Worm (Caenorhabditis elegans) whole organism, young adult: Measurements from ENCODE around the gene lmtr-5.

Source experiments
- B0261.1 ChIP-seq: sonication (generic microtip); optimal IDR thresholded peaks from 2 replicates; lab custom pipeline; 2016; ENCODE audit warnings: mild to moderate bottlenecking, missing genetic modification characterization, moderate library complexity, missing compliant biosample characterization
- C06A6.2 ChIP-seq: fragments of 200-800 bp; sonication (Bioruptor generic); conservative IDR thresholded peaks from 2 replicates; pipeline ENCODE4 v1.3.6; 2022; ENCODE audit warnings: missing genetic modification characterization, missing compliant biosample characterization
- C17E4.6 ChIP-seq: fragments of 200-800 bp; sonication (Bioruptor generic); IDR thresholded peaks from 2 replicates; pipeline ENCODE4 v1.3.6; 2022; ENCODE audit warnings: missing genetic modification reagents, missing genetic modification characterization, missing compliant biosample characterization
- F10E7.11 ChIP-seq: sonication (generic microtip); optimal IDR thresholded peaks from 2 replicates; lab custom pipeline; 2017; ENCODE audit warnings: mild to moderate bottlenecking, missing genetic modification characterization, moderate library complexity, missing compliant biosample characterization
- F22D6.2 ChIP-seq: sonication (generic microtip); optimal IDR thresholded peaks from 2 replicates; lab custom pipeline; 2016; ENCODE audit warnings: mild to moderate bottlenecking, missing genetic modification characterization, missing compliant biosample characterization
- egrh-3 ChIP-seq: fragments of 200-800 bp; sonication (Bioruptor generic); IDR thresholded peaks from 2 replicates; pipeline ENCODE4 v1.3.6; 2022; ENCODE audit warnings: missing genetic modification reagents, missing genetic modification characterization, missing compliant biosample characterization
- hlh-26 ChIP-seq: fragments of 200-800 bp; sonication (Bioruptor generic); conservative IDR thresholded peaks from 2 replicates; pipeline ENCODE4 v1.3.6; 2022; ENCODE audit warnings: missing genetic modification reagents, missing genetic modification characterization, missing compliant biosample characterization
- hmg-1.2 ChIP-seq: fragments of 200-800 bp; sonication (Bioruptor generic); IDR thresholded peaks from 2 replicates; pipeline ENCODE4 v1.3.6; 2022; ENCODE audit warnings: missing genetic modification reagents, missing genetic modification characterization, missing compliant biosample characterization
- mes-4 ChIP-seq: sonication (generic microtip); optimal IDR thresholded peaks from 2 replicates; lab custom pipeline; 2016; ENCODE audit warnings: missing genotype, missing genetic modification characterization, missing compliant biosample characterization
- nfyb-1 ChIP-seq: fragments of 200-800 bp; sonication (Bioruptor generic); IDR thresholded peaks from 2 replicates; pipeline ENCODE4 v1.3.6; 2022; ENCODE audit warnings: missing genetic modification reagents, missing genetic modification characterization, missing compliant biosample characterization
- nhr-80 ChIP-seq: sonication (generic microtip); optimal IDR thresholded peaks from 2 replicates; lab custom pipeline; 2016; ENCODE audit warnings: missing genetic modification characterization, missing compliant biosample characterization
- pha-4 ChIP-seq: fragments of 150-350 bp; sonication (generic microtip); optimal IDR thresholded peaks from 2 replicates; lab custom pipeline; 2014; ENCODE audit warnings: missing biosample characterization, missing genetic modification reagents, missing genetic modification characterization
- unc-130 ChIP-seq: sonication (generic microtip); optimal IDR thresholded peaks from 2 replicates; lab custom pipeline; 2016; ENCODE audit warnings: missing genetic modification reagents, missing genetic modification characterization, missing compliant biosample characterization
- zfh-2 ChIP-seq: fragments of 200-800 bp; sonication (Bioruptor generic); conservative IDR thresholded peaks from 2 replicates; pipeline ENCODE4 v1.3.6; 2022; ENCODE audit warnings: missing genetic modification reagents, missing genetic modification characterization, missing compliant biosample characterization
- ztf-22 ChIP-seq: fragments of 200-800 bp; sonication (Bioruptor generic); optimal IDR thresholded peaks from 2 replicates; lab custom pipeline; 2018; ENCODE audit warnings: mild to moderate bottlenecking, missing genetic modification characterization, moderate library complexity, missing compliant biosample characterization
- ztf-3 ChIP-seq: fragments of 200-800 bp; sonication (Bioruptor generic); optimal IDR thresholded peaks from 2 replicates; lab custom pipeline; 2018; ENCODE audit warnings: mild to moderate bottlenecking, missing genetic modification characterization, missing compliant biosample characterization

lmtr-5 gene

DNA sequence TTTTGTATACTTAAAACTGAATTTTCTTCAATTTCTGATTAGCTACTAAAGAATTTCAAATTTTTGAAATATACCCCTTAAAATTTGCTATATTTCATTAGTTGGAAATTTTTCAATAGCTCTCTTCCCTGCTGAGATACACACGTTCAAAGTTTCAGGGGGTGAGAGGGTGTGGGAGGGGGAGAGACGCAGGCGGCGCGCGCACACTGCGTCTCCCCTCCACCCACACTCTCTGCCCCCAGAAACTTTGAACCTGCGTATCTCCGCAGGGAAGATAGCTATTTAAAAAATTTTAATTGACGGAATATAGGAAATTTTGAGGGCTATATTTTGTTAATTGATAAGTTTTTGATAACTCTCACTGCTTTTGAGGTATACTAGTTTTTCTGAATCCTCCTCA lies 39.2 kb downstream of the lmtr-5 start:
- TF ChIP-seq hmg-1.2 (GFP tag; lab: Robert Waterston, UW) (peak; percentile 78), ztf-22 (GFP tag; lab: Kevin White, UChicago) (no peak), egrh-3 (GFP tag; lab: Robert Waterston, UW) (0 out of 2 replicates have a peak, but pooled peaks have one; percentile 17)

DNA sequence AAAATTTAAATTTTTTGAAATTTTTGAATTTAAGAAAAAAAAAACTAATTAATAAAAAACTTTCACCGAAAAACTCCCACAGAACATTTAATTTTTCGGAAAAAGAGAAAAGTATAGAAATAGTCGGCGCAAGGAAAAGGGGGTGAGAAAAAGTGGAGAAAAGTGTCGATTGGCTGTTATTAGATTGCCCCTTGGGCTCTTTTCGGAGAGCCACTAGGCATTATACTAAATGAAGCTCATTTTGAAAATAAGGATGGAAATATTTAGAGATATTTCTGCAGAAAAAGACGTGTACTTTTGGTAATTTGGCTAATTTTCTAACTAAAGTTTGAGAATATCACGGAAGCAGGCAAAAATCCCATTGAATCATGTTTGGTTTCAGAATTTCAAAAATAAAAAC lies 40.6 kb downstream of the lmtr-5 start:
- TF ChIP-seq nhr-80 (tag; lab: Kevin White, UChicago) = no peak
- TF ChIP-seq F22D6.2 = no peak
- TF ChIP-seq pha-4 (tag; lab: Kevin White, UChicago) = no peak
- TF ChIP-seq nfyb-1 (GFP tag; lab: Robert Waterston, UW) = no peak
- TF ChIP-seq F10E7.11 = no peak
- TF ChIP-seq C06A6.2 (GFP tag; lab: Robert Waterston, UW) = no peak
- TF ChIP-seq unc-130 (GFP tag; lab: Kevin White, UChicago) = no peak
- no peak for TF ChIP-seq mes-4 (tag; lab: Kevin White, UChicago)
- no peak for TF ChIP-seq B0261.1 (tag; lab: Kevin White, UChicago)

DNA sequence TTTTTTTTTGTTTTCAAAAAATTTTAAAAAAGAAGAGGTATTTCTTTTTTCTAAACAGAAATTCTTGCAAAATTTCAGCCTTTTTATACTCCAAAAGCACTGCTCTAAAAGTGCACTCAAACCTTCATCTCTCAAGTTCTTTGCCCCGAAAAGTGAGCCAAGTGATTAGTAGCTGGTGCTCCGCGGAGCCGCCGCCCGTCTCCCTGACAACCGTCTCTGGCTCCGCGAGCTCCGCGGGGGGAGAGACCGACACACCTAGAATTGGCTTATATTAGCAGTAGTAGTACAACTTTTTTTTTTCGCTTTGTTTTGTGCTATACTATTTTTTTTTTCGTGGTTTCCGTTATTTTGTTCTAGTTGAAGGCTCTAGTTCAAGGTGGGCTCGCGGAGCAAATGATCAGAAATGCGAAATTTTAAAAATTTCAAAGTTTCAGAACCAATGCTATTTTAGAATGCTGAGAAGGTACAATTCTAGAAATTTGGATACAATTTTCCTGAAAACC lies 49.2 kb downstream of the lmtr-5 start, which contains the start of gene Y53G8AL.1:
TSS of gene Y53G8AL.1 (plus strand) at position 453 of the 503 bp plus-strand sequence.
- TF ChIP-seq C17E4.6 (GFP tag; lab: Robert Waterston, UW) (no peak), zfh-2 (GFP tag; lab: Robert Waterston, UW) (peak; percentile 74), egrh-3 (GFP tag; lab: Robert Waterston, UW) (peak; percentile 19; the same call in 1 of the 2 replicates), ztf-3 (no peak), hlh-26 (GFP tag; lab: Robert Waterston, UW) (no peak), nhr-80 (tag; lab: Kevin White, UChicago) (no peak)
